Fruit fly (Drosophila melanogaster) whole organism: ENCODE results near the gene AANATL2.

ENCODE experiments used
- psq ChIP-seq: fragments of >200 bp; optimal IDR thresholded peaks from 2 replicates; lab custom pipeline; 2017
- usp ChIP-seq: fragments of >200 bp; optimal IDR thresholded peaks from 2 replicates; lab custom pipeline; 2017; ENCODE audit warnings: missing biosample characterization, missing genetic modification characterization, mixed read lengths

- TF ChIP-seq psq (no peak), usp (GFP tag; lab: Kevin White, UChicago) (no peak)
Measured at dm6 chr2L:6291605-6292004, 35.9 kb downstream of the AANATL2 start.
